Fruit fly (Drosophila melanogaster) whole organism, pupa: ENCODE results near the gene CG43736.

ENCODE experiments used
- CG9948 ChIP-seq: fragments of 200-800 bp; sonication (Bioruptor generic); optimal IDR thresholded peaks from 2 replicates; lab custom pipeline; 2018; ENCODE audit warnings: missing biosample characterization, mild to moderate bottlenecking, missing genetic modification characterization, moderate library complexity
- EcR ChIP-seq: fragments of 200-800 bp; sonication (Bioruptor generic); optimal IDR thresholded peaks from 3 replicates; lab custom pipeline; 2019; ENCODE audit warnings: missing biosample characterization, missing genetic modification characterization, mild to moderate bottlenecking, moderate library complexity, missing genetic modification reagents

- no peak for TF ChIP-seq CG9948 (tag; lab: Kevin White, UChicago)
- no peak for TF ChIP-seq EcR (GFP tag; lab: Kevin White, UChicago)
Observed at dm6 chrX:6857693-6858092, 6.0 kb upstream of the CG43736 start.
